Fruit fly (Drosophila melanogaster) S2 (cell line): Measurements from ENCODE around the gene Rrp45.

Source experiments
- CG8478 ChIP-seq: fragments of >200 bp; optimal IDR thresholded peaks from 2 replicates; lab custom pipeline; 2018
- CTCF ChIP-seq, 2 experiments: fragments of >200 bp; optimal IDR thresholded peaks; 2 replicates each; lab custom pipeline; 2018

- TF ChIP-seq CG8478 (lab: Kevin White, UChicago) (no peak), CTCF (optimal IDR thresholded peaks at IDR 0.05; lab: Kevin White, UChicago) (no peak)
These were observed 31.0 kb upstream of the Rrp45 start for dm6 chrX:16822080-16822479.
